Fruit fly (Drosophila melanogaster) whole organism, prepupa: ENCODE measurements around the gene Tet.

Source experiments
- CG10631 ChIP-seq: fragments of 200-800 bp; sonication (Bioruptor generic); optimal IDR thresholded peaks from 2 replicates; lab custom pipeline; 2016; ENCODE audit warnings: missing biosample characterization, missing genetic modification characterization
- CG10669 ChIP-seq: fragments of 200-800 bp; sonication (Bioruptor generic); optimal IDR thresholded peaks from 3 replicates; lab custom pipeline; 2018; ENCODE audit warnings: missing biosample characterization, mild to moderate bottlenecking, missing genetic modification characterization, moderate library complexity
- CG11294 ChIP-seq: fragments of 200-800 bp; sonication (Bioruptor generic); IDR thresholded peaks from 2 replicates; pipeline ENCODE4 v1.3.6; 2022; ENCODE audit warnings: missing biosample characterization, missing genetic modification characterization
- CG11762 ChIP-seq: fragments of 200-800 bp; sonication (Bioruptor generic); optimal IDR thresholded peaks from 3 replicates; lab custom pipeline; 2016; ENCODE audit warnings: missing biosample characterization, missing genetic modification characterization; ENCODE audit not compliant: insufficient read depth
- CG11902 ChIP-seq: fragments of 200-800 bp; sonication (Bioruptor generic); optimal IDR thresholded peaks from 3 replicates; lab custom pipeline; 2016; ENCODE audit warnings: missing biosample characterization, missing genetic modification characterization
- CG15336 ChIP-seq: fragments of 200-800 bp; sonication (Bioruptor generic); IDR thresholded peaks from 2 replicates; pipeline ENCODE4 v1.3.6; 2022; ENCODE audit warnings: missing biosample characterization, missing genetic modification characterization
- CG1621 ChIP-seq: fragments of 200-800 bp; sonication (Bioruptor generic); optimal IDR thresholded peaks from 3 replicates; lab custom pipeline; 2018; ENCODE audit warnings: missing biosample characterization, mild to moderate bottlenecking, missing genetic modification characterization
- CG3032 ChIP-seq: fragments of 200-800 bp; optimal IDR thresholded peaks from 2 replicates; lab custom pipeline; 2019; ENCODE audit warnings: missing biosample characterization, mild to moderate bottlenecking, missing genetic modification characterization, moderate library complexity
- CG31627 ChIP-seq: fragments of 200-800 bp; sonication (Bioruptor generic); optimal IDR thresholded peaks from 3 replicates; lab custom pipeline; 2016; ENCODE audit warnings: missing biosample characterization, missing genetic modification characterization
- CG32006 ChIP-seq: fragments of 200-800 bp; sonication (Bioruptor generic); optimal IDR thresholded peaks from 3 replicates; lab custom pipeline; 2017; ENCODE audit warnings: missing biosample characterization, mild to moderate bottlenecking, missing genetic modification characterization
- CG34406 ChIP-seq: fragments of 200-800 bp; sonication (Bioruptor generic); optimal IDR thresholded peaks from 3 replicates; lab custom pipeline; 2016; ENCODE audit warnings: missing biosample characterization, missing genetic modification characterization
- CG3919 ChIP-seq: fragments of 200-800 bp; sonication (Bioruptor generic); optimal IDR thresholded peaks from 3 replicates; lab custom pipeline; 2016; ENCODE audit warnings: missing biosample characterization, missing genetic modification characterization
- CG4318 ChIP-seq: fragments of 200-800 bp; sonication (Bioruptor generic); optimal IDR thresholded peaks from 3 replicates; lab custom pipeline; 2017; ENCODE audit warnings: missing biosample characterization, mild to moderate bottlenecking, missing genetic modification characterization
- CG6163 ChIP-seq: fragments of 200-800 bp; sonication (Bioruptor generic); IDR thresholded peaks from 3 replicates; pipeline ENCODE4 v1.3.6; 2022; ENCODE audit warnings: missing biosample characterization, missing genetic modification characterization
- CG6276 ChIP-seq: fragments of 200-800 bp; sonication (Bioruptor generic); optimal IDR thresholded peaks from 2 replicates; lab custom pipeline; 2017; ENCODE audit warnings: missing biosample characterization, mild to moderate bottlenecking, missing genetic modification characterization
- CG6808 ChIP-seq: fragments of 200-800 bp; sonication (Bioruptor generic); optimal IDR thresholded peaks from 3 replicates; lab custom pipeline; 2017; ENCODE audit warnings: missing biosample characterization, missing genetic modification characterization, mild to moderate bottlenecking, moderate library complexity, missing genetic modification reagents
- CG6854 ChIP-seq: fragments of 200-800 bp; sonication (Bioruptor generic); optimal IDR thresholded peaks from 2 replicates; lab custom pipeline; 2017; ENCODE audit warnings: missing biosample characterization, mild to moderate bottlenecking, missing genetic modification characterization
- CG7368 ChIP-seq: fragments of 200-800 bp; sonication (Bioruptor generic); optimal IDR thresholded peaks from 3 replicates; lab custom pipeline; 2016; ENCODE audit warnings: missing biosample characterization, missing genetic modification characterization
- CG8119 ChIP-seq: fragments of 200-800 bp; sonication (Bioruptor generic); IDR thresholded peaks from 3 replicates; pipeline ENCODE4 v1.3.6; 2022; ENCODE audit warnings: missing biosample characterization, missing genetic modification characterization
- CG8319 ChIP-seq: fragments of 200-800 bp; sonication (Bioruptor generic); optimal IDR thresholded peaks from 3 replicates; lab custom pipeline; 2016; ENCODE audit warnings: missing biosample characterization, missing genetic modification characterization
- CG9139 ChIP-seq: fragments of 200-800 bp; sonication (Bioruptor generic); optimal IDR thresholded peaks from 3 replicates; lab custom pipeline; 2017; ENCODE audit warnings: missing biosample characterization, mild to moderate bottlenecking, missing genetic modification characterization
- Eip75B ChIP-seq: fragments of 200-800 bp; sonication (Bioruptor generic); optimal IDR thresholded peaks from 3 replicates; lab custom pipeline; 2016; ENCODE audit warnings: missing biosample characterization, missing genetic modification characterization
- Eip93F ChIP-seq: fragments of 200-800 bp; sonication (Bioruptor generic); optimal IDR thresholded peaks from 2 replicates; lab custom pipeline; 2016; ENCODE audit warnings: missing biosample characterization, mild to moderate bottlenecking, missing genetic modification characterization
- Ets96B ChIP-seq: fragments of 200-800 bp; optimal IDR thresholded peaks from 2 replicates; lab custom pipeline; 2019; ENCODE audit warnings: missing biosample characterization, mild to moderate bottlenecking, missing genetic modification characterization, moderate library complexity
- Gug ChIP-seq: fragments of 200-800 bp; sonication (Bioruptor generic); IDR thresholded peaks from 2 replicates; pipeline ENCODE4 v1.3.6; 2022; ENCODE audit warnings: missing biosample characterization, missing genetic modification characterization
- Hr39 ChIP-seq: fragments of 200-800 bp; sonication (Bioruptor generic); optimal IDR thresholded peaks from 2 replicates; lab custom pipeline; 2016; ENCODE audit warnings: missing biosample characterization, missing genetic modification characterization
- Lpt ChIP-seq: fragments of 200-800 bp; sonication (Bioruptor generic); optimal IDR thresholded peaks from 3 replicates; lab custom pipeline; 2016; ENCODE audit warnings: missing biosample characterization, missing genetic modification characterization
- OdsH ChIP-seq: fragments of 200-800 bp; sonication (Bioruptor generic); optimal IDR thresholded peaks from 3 replicates; lab custom pipeline; 2016; ENCODE audit warnings: missing biosample characterization, missing genetic modification characterization
- Smox ChIP-seq: fragments of 200-800 bp; sonication (Bioruptor generic); optimal IDR thresholded peaks from 3 replicates; lab custom pipeline; 2016; ENCODE audit warnings: missing biosample characterization, missing genetic modification characterization
- Sox102F ChIP-seq: fragments of 200-800 bp; sonication (Bioruptor generic); optimal IDR thresholded peaks from 2 replicates; lab custom pipeline; 2016; ENCODE audit warnings: missing biosample characterization, mild to moderate bottlenecking, missing genetic modification characterization
- Sox14 ChIP-seq: fragments of 200-800 bp; sonication (Bioruptor generic); optimal IDR thresholded peaks from 3 replicates; lab custom pipeline; 2016; ENCODE audit warnings: missing biosample characterization, missing genetic modification characterization
- achi ChIP-seq: fragments of 200-800 bp; sonication (Bioruptor generic); optimal IDR thresholded peaks from 3 replicates; lab custom pipeline; 2016; ENCODE audit warnings: missing biosample characterization, missing genetic modification characterization
- acj6 ChIP-seq: fragments of 200-800 bp; sonication (Bioruptor generic); optimal IDR thresholded peaks from 3 replicates; lab custom pipeline; 2016; ENCODE audit warnings: missing biosample characterization, missing genetic modification characterization
- cyc ChIP-seq: fragments of 200-800 bp; sonication (Bioruptor generic); optimal IDR thresholded peaks from 3 replicates; lab custom pipeline; 2016; ENCODE audit warnings: missing biosample characterization, missing genetic modification characterization
- dac ChIP-seq: fragments of 200-800 bp; sonication (Bioruptor generic); optimal IDR thresholded peaks from 2 replicates; lab custom pipeline; 2017; ENCODE audit warnings: missing biosample characterization, mild to moderate bottlenecking, missing genetic modification characterization
- dsx ChIP-seq: fragments of 200-800 bp; optimal IDR thresholded peaks from 3 replicates; lab custom pipeline; 2019; ENCODE audit warnings: missing biosample characterization, mild to moderate bottlenecking, missing genetic modification characterization, moderate library complexity; ENCODE audit not compliant: poor library complexity, severe bottlenecking
- eg ChIP-seq: fragments of 200-800 bp; sonication (Bioruptor generic); IDR thresholded peaks from 3 replicates; pipeline ENCODE4 v1.3.6; 2022; ENCODE audit warnings: missing biosample characterization, missing genetic modification characterization
- fd59A ChIP-seq: fragments of 200-800 bp; sonication (Bioruptor generic); optimal IDR thresholded peaks from 2 replicates; lab custom pipeline; 2017; ENCODE audit warnings: missing biosample characterization, mild to moderate bottlenecking, missing genetic modification characterization, missing genetic modification reagents
- fd85E ChIP-seq: fragments of 200-800 bp; sonication (Bioruptor generic); optimal IDR thresholded peaks from 3 replicates; lab custom pipeline; 2016; ENCODE audit warnings: missing biosample characterization, missing genetic modification characterization
- lz ChIP-seq: fragments of 200-800 bp; sonication (Bioruptor generic); optimal IDR thresholded peaks from 3 replicates; lab custom pipeline; 2016; ENCODE audit warnings: missing biosample characterization, missing genetic modification characterization
- pdm3 ChIP-seq: fragments of 200-800 bp; sonication (Bioruptor generic); optimal IDR thresholded peaks from 3 replicates; lab custom pipeline; 2016; ENCODE audit warnings: missing biosample characterization, missing genetic modification characterization
- salr ChIP-seq, 2 experiments: fragments of 200-800 bp; sonication (Bioruptor generic); optimal IDR thresholded peaks; 3 replicates each; lab custom pipeline; 2016 to 2018; ENCODE audit warnings: missing biosample characterization in 2 of 2, missing genetic modification characterization in 2 of 2, mild to moderate bottlenecking in 1 of 2
- spab ChIP-seq: fragments of 200-800 bp; sonication (Bioruptor generic); optimal IDR thresholded peaks from 2 replicates; lab custom pipeline; 2017; ENCODE audit warnings: missing biosample characterization, mild to moderate bottlenecking, missing genetic modification characterization, missing genetic modification reagents
- ss ChIP-seq, 2 experiments: fragments of 200-800 bp; sonication (Bioruptor generic); optimal IDR thresholded peaks; 2 replicates in 1 of 2; 3 replicates in 1 of 2; lab custom pipeline; 2017 to 2018; ENCODE audit warnings: mild to moderate bottlenecking in 2 of 2, missing biosample characterization in 2 of 2, missing genetic modification characterization in 2 of 2, moderate library complexity in 1 of 2
- svp ChIP-seq: fragments of 200-800 bp; sonication (Bioruptor generic); peaks from one replicate; lab custom pipeline; 2016; ENCODE audit warnings: missing biosample characterization, missing genetic modification characterization
- topi ChIP-seq: fragments of 200-800 bp; sonication (Bioruptor generic); optimal IDR thresholded peaks from 3 replicates; lab custom pipeline; 2016; ENCODE audit warnings: missing biosample characterization, missing genetic modification characterization
- vri ChIP-seq: fragments of 200-800 bp; sonication (Bioruptor generic); optimal IDR thresholded peaks from 3 replicates; lab custom pipeline; 2016; ENCODE audit warnings: missing biosample characterization, mild to moderate bottlenecking, missing genetic modification characterization

Tet gene

DNA sequence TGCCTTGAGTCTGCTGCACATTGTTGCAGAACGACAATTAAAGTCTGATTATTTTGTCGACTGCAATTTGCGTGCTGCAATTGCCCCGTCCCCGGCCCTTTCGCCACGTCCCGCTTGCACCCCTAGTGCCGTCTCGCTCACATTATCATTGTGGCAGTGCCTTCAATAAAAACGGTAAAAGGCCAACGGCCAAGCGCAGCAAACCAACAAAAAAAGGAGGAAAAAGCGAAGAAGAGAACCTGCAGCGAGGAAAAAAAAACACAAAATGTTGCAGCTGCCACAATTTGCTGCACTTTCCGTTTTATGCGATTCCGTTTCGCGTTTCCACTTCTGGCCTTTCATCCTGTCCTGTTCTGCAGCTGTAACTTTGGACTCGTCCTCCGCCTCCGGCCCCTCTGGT is 4.9 kb downstream of the Tet start (continued):
- TF ChIP-seq salr (GFP tag; optimal IDR thresholded peaks at IDR 0.05; lab: Kevin White, UChicago) (no peak), fd85E (GFP tag; lab: Kevin White, UChicago) (no peak), Ets96B (tag; lab: Kevin White, UChicago) (no peak), CG1621 (no peak), vri (GFP tag; lab: Kevin White, UChicago) (no peak), CG6163 (GFP tag; lab: Robert Waterston, UW) (peak; percentile 35; the same call in 2 of the 3 replicates), achi (GFP tag; lab: Kevin White, UChicago) (no peak), OdsH (GFP tag; lab: Kevin White, UChicago) (no peak), dac (GFP tag; lab: Kevin White, UChicago) (no peak), cyc (no peak), lz (GFP tag; lab: Kevin White, UChicago) (no peak), CG11762 (GFP tag; lab: Kevin White, UChicago) (no peak), CG10631 (GFP tag; lab: Kevin White, UChicago) (no peak), Sox14 (GFP tag; lab: Kevin White, UChicago) (no peak), CG8319 (GFP tag; lab: Kevin White, UChicago) (no peak), CG6854 (GFP tag; lab: Kevin White, UChicago) (peak; percentile 77), CG11902 (GFP tag; lab: Kevin White, UChicago) (no peak), CG6808 (GFP tag; lab: Kevin White, UChicago) (peak; percentile 27), svp (peak; percentile 40), CG4318 (GFP tag; lab: Kevin White, UChicago) (no peak), fd59A (GFP tag; lab: Kevin White, UChicago) (no peak), eg (GFP tag; lab: Robert Waterston, UW) (no peak), CG10669 (GFP tag; lab: Kevin White, UChicago) (no peak), CG9139 (peak; percentile 34), CG34406 (GFP tag; lab: Kevin White, UChicago) (no peak)

DNA sequence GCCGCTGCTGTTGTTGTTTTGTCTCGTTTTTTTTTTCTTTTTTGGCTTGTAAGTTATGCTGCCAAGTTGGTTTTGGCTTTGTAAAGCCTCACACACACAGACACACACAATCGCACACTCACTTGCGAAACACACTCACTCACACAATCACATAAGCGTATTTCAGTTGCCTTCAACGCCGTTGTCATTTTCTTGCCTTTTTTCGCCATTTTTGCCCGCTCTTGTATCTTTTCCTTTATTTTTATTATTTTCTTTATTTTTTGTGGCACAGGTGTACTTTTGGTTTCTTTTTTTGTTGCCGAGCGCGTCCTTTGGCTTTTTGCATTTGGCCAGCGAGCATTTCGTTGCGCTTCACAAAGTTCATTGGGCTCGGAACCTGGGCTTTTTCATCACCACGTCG is 5.9 kb downstream of the Tet start:
- no peak for TF ChIP-seq CG7368 (GFP tag; lab: Kevin White, UChicago)
- peak; percentile 19 for TF ChIP-seq CG1621
- no peak for TF ChIP-seq Hr39 (GFP tag; lab: Kevin White, UChicago)
- no peak for TF ChIP-seq fd85E (GFP tag; lab: Kevin White, UChicago)
- TF ChIP-seq spab (GFP tag; lab: Kevin White, UChicago) = peak; percentile 72
- TF ChIP-seq Sox102F (GFP tag; lab: Kevin White, UChicago) = peak; percentile 57
- no peak for TF ChIP-seq lz (GFP tag; lab: Kevin White, UChicago)
- peak; percentile 89 for TF ChIP-seq CG9139
- no peak for TF ChIP-seq CG8119 (GFP tag; lab: Robert Waterston, UW)
- no peak for TF ChIP-seq CG32006 (GFP tag; lab: Kevin White, UChicago)
- peak; percentile 34 for TF ChIP-seq CG34406 (GFP tag; lab: Kevin White, UChicago)
- no peak for TF ChIP-seq CG8319 (GFP tag; lab: Kevin White, UChicago)
- TF ChIP-seq CG6808 (GFP tag; lab: Kevin White, UChicago) = peak; percentile 79
- TF ChIP-seq CG4318 (GFP tag; lab: Kevin White, UChicago) = no peak
- peak in 1 of 2 experiments; percentile 19 for TF ChIP-seq salr (GFP tag; optimal IDR thresholded peaks at IDR 0.05; lab: Kevin White, UChicago)
- peak; percentile 60 for TF ChIP-seq CG3032
- no peak for TF ChIP-seq CG6276 (GFP tag; lab: Kevin White, UChicago)
- peak; percentile 6 for TF ChIP-seq achi (GFP tag; lab: Kevin White, UChicago)
- TF ChIP-seq CG31627 (GFP tag; lab: Kevin White, UChicago) = no peak
- TF ChIP-seq Sox14 (GFP tag; lab: Kevin White, UChicago) = no peak
- TF ChIP-seq topi (GFP tag; lab: Kevin White, UChicago) = no peak
- peak; percentile 24 for TF ChIP-seq CG3919 (GFP tag; lab: Kevin White, UChicago)
- no peak for TF ChIP-seq CG15336 (GFP tag; lab: Robert Waterston, UW)
- TF ChIP-seq CG11294 = no peak
- peak; percentile 73 for TF ChIP-seq dsx (GFP tag; lab: Kevin White, UChicago)
- TF ChIP-seq acj6 (GFP tag; lab: Kevin White, UChicago) = no peak
- no peak for TF ChIP-seq CG10631 (GFP tag; lab: Kevin White, UChicago)
- no peak for TF ChIP-seq Smox (GFP tag; lab: Kevin White, UChicago)
- TF ChIP-seq vri (GFP tag; lab: Kevin White, UChicago) = peak; percentile 55
- TF ChIP-seq eg (GFP tag; lab: Robert Waterston, UW) = 0 out of 3 replicates have a peak, but pooled peaks have one; percentile 19
- peak; percentile 95 for TF ChIP-seq CG6854 (GFP tag; lab: Kevin White, UChicago)
- no peak for TF ChIP-seq Eip93F (GFP tag; lab: Kevin White, UChicago)
- TF ChIP-seq ss (GFP tag; optimal IDR thresholded peaks at IDR 0.05; lab: Kevin White, UChicago) = peak; percentile 87 to 90
- TF ChIP-seq Eip75B (GFP tag; lab: Kevin White, UChicago) = peak; percentile 7
- TF ChIP-seq pdm3 = no peak
- TF ChIP-seq Lpt (GFP tag; lab: Kevin White, UChicago) = no peak
- TF ChIP-seq Gug (GFP tag; lab: Robert Waterston, UW) = no peak
